Worm (Caenorhabditis elegans) whole organism, L4 larva: ENCODE results near the gene lips-10.

Source experiments
- D1046.2 ChIP-seq: fragments of 200-800 bp; sonication (Bioruptor generic); IDR thresholded peaks from 2 replicates; pipeline ENCODE4 v1.3.6; 2022; ENCODE audit warnings: missing genetic modification characterization, missing compliant biosample characterization
- T20F7.1 ChIP-seq: fragments of 200-800 bp; sonication (Bioruptor generic); optimal IDR thresholded peaks from 2 replicates; lab custom pipeline; 2018; ENCODE audit warnings: mild to moderate bottlenecking, missing genetic modification characterization, missing compliant biosample characterization
- Y105C5A.15 ChIP-seq: fragments of 200-800 bp; sonication (Bioruptor generic); IDR thresholded peaks from 2 replicates; pipeline ENCODE4 v1.3.6; 2022; ENCODE audit warnings: missing genetic modification characterization, missing compliant biosample characterization
- Y48G9A.11 ChIP-seq: fragments of 200-800 bp; sonication (Bioruptor generic); IDR thresholded peaks from 2 replicates; pipeline ENCODE4 v1.3.6; 2022; ENCODE audit warnings: missing genetic modification reagents, missing genetic modification characterization, missing compliant biosample characterization
- Y5F2A.4 ChIP-seq: fragments of 200-800 bp; sonication (Bioruptor generic); optimal IDR thresholded peaks from 2 replicates; lab custom pipeline; 2018; ENCODE audit warnings: mild to moderate bottlenecking, missing genetic modification characterization, missing compliant biosample characterization
- ZK546.5 ChIP-seq, 2 experiments: sonication (generic microtip); optimal IDR thresholded peaks; 2 replicates each; lab custom pipeline; 2017; ENCODE audit warnings: missing biosample characterization in 2 of 2, missing genetic modification characterization in 2 of 2
- attf-4 ChIP-seq: sonication (generic microtip); optimal IDR thresholded peaks from 3 replicates; lab custom pipeline; 2017; ENCODE audit warnings: missing biosample characterization, missing genetic modification characterization
- ceh-32 ChIP-seq: sonication (generic microtip); optimal IDR thresholded peaks from 2 replicates; lab custom pipeline; 2016; ENCODE audit warnings: mild to moderate bottlenecking, missing genetic modification characterization, missing compliant biosample characterization; ENCODE audit not compliant: poor library complexity
- ceh-62 ChIP-seq: sonication (generic microtip); optimal IDR thresholded peaks from 2 replicates; lab custom pipeline; 2017; ENCODE audit warnings: missing biosample characterization, missing genetic modification characterization
- daf-16 ChIP-seq, 3 experiments: sonication (generic microtip); optimal IDR thresholded peaks; 2 replicates each; lab custom pipeline; 2016 to 2017; ENCODE audit warnings: missing genetic modification characterization in 3 of 3, missing genetic modification reagents in 3 of 3, mild to moderate bottlenecking in 2 of 3, missing compliant biosample characterization in 2 of 3, missing biosample characterization in 1 of 3, moderate library complexity in 1 of 3
- duxl-1 ChIP-seq: sonication (generic microtip); optimal IDR thresholded peaks from 2 replicates; lab custom pipeline; 2016; ENCODE audit warnings: mild to moderate bottlenecking, missing genetic modification characterization, moderate library complexity, missing compliant biosample characterization; ENCODE audit not compliant: poor library complexity
- dve-1 ChIP-seq: sonication (generic microtip); optimal IDR thresholded peaks from 2 replicates; lab custom pipeline; 2017; ENCODE audit warnings: antibody characterized with exemption, mild to moderate bottlenecking, missing genetic modification characterization, missing compliant biosample characterization; ENCODE audit not compliant: insufficient read depth
- egl-27 ChIP-seq: sonication (generic microtip); optimal IDR thresholded peaks from 3 replicates; lab custom pipeline; 2017; ENCODE audit warnings: missing biosample characterization, missing genetic modification reagents, missing genetic modification characterization
- fkh-10 ChIP-seq: fragments of 150-350 bp; optimal IDR thresholded peaks from 2 replicates; lab custom pipeline; 2014; ENCODE audit warnings: missing biosample characterization, missing genetic modification reagents, missing genetic modification characterization
- gei-8 ChIP-seq: fragments of 200-800 bp; sonication (Bioruptor generic); optimal IDR thresholded peaks from 2 replicates; lab custom pipeline; 2018; ENCODE audit warnings: mild to moderate bottlenecking, missing genetic modification characterization, missing compliant biosample characterization
- hif-1 ChIP-seq, 2 experiments: sonication (generic microtip); optimal IDR thresholded peaks; 2 replicates each; lab custom pipeline; 2016 to 2017; ENCODE audit warnings: missing compliant biosample characterization in 2 of 2, missing genetic modification characterization in 2 of 2, missing genetic modification reagents in 2 of 2, missing genotype in 2 of 2, mild to moderate bottlenecking in 1 of 2
- hlh-11 ChIP-seq: fragments of 200-800 bp; sonication (Bioruptor generic); optimal IDR thresholded peaks from 2 replicates; lab custom pipeline; 2018; ENCODE audit warnings: mild to moderate bottlenecking, missing genetic modification characterization, missing compliant biosample characterization
- jun-1 ChIP-seq: fragments of 150-350 bp; optimal IDR thresholded peaks from 2 replicates; lab custom pipeline; 2014; ENCODE audit warnings: missing biosample characterization, missing genetic modification reagents, missing genetic modification characterization
- lin-15B ChIP-seq: fragments of 150-350 bp; sonication (generic microtip); optimal IDR thresholded peaks from 3 replicates; lab custom pipeline; 2014; ENCODE audit warnings: missing biosample characterization, missing genetic modification characterization
- lin-38 ChIP-seq: fragments of 200-800 bp; sonication (Bioruptor generic); IDR thresholded peaks from 2 replicates; pipeline ENCODE4 v1.3.6; 2022; ENCODE audit warnings: missing genetic modification reagents, missing genetic modification characterization, missing compliant biosample characterization
- mep-1 ChIP-seq: fragments of 150-350 bp; sonication (generic microtip); optimal IDR thresholded peaks from 3 replicates; lab custom pipeline; 2014; ENCODE audit warnings: missing biosample characterization, missing genetic modification characterization
- nhr-11 ChIP-seq: fragments of 150-350 bp; optimal IDR thresholded peaks from 2 replicates; lab custom pipeline; 2014; ENCODE audit warnings: missing biosample characterization, missing genetic modification characterization
- nhr-25 ChIP-seq: sonication (generic microtip); optimal IDR thresholded peaks from 2 replicates; lab custom pipeline; 2017; ENCODE audit warnings: missing genetic modification characterization, mild to moderate bottlenecking, missing compliant biosample characterization, antibody characterized with exemption, moderate library complexity, borderline replicate concordance; ENCODE audit not compliant: insufficient read depth
- nhr-28 ChIP-seq: fragments of 150-350 bp; optimal IDR thresholded peaks from 2 replicates; lab custom pipeline; 2014; ENCODE audit warnings: missing biosample characterization, missing genetic modification characterization
- pha-4 ChIP-seq, 2 experiments: fragments of 150-350 bp in 1 of 2; fragments of 200-800 bp in 1 of 2; sonication (Bioruptor generic) in 1 of 2; IDR thresholded peaks in 1 of 2; optimal IDR thresholded peaks in 1 of 2; 2 replicates each; pipeline versions ENCODE4 v1.3.6 to Lab custom; 2014 to 2022; ENCODE audit warnings: missing genetic modification characterization in 2 of 2, missing genetic modification reagents in 2 of 2, missing biosample characterization in 1 of 2, missing compliant biosample characterization in 1 of 2
- php-3 ChIP-seq: fragments of 200-800 bp; sonication (Bioruptor generic); IDR thresholded peaks from 2 replicates; pipeline ENCODE4 v1.3.6; 2022; ENCODE audit warnings: missing genetic modification reagents, missing genetic modification characterization, missing compliant biosample characterization
- pqm-1 ChIP-seq: sonication (generic microtip); optimal IDR thresholded peaks from 2 replicates; lab custom pipeline; 2017; ENCODE audit warnings: missing biosample characterization, missing genetic modification characterization
- set-16 ChIP-seq: fragments of 200-800 bp; sonication (Bioruptor generic); IDR thresholded peaks from 2 replicates; pipeline ENCODE4 v1.3.6; 2022; ENCODE audit warnings: missing genetic modification reagents, missing genetic modification characterization, missing compliant biosample characterization
- skn-1 ChIP-seq: fragments of 150-350 bp; optimal IDR thresholded peaks from 2 replicates; lab custom pipeline; 2014; ENCODE audit warnings: missing biosample characterization, missing genetic modification characterization
- unc-62 ChIP-seq, 3 experiments: fragments of 150-350 bp in 1 of 3; sonication (generic microtip); optimal IDR thresholded peaks in 2 of 3; peaks in 1 of 3; 1 replicate in 1 of 3; 2 replicates in 2 of 3; lab custom pipeline; 2014 to 2017; ENCODE audit warnings: missing biosample characterization in 3 of 3, missing genetic modification characterization in 3 of 3, missing genetic modification reagents in 3 of 3, missing genotype in 1 of 3
- zag-1 ChIP-seq: fragments of 150-350 bp; optimal IDR thresholded peaks from 2 replicates; lab custom pipeline; 2014; ENCODE audit warnings: missing biosample characterization, missing genetic modification characterization
- zip-11 ChIP-seq: fragments of 200-800 bp; sonication (Bioruptor generic); IDR thresholded peaks from 2 replicates; pipeline ENCODE4 v1.3.6; 2022; ENCODE audit warnings: missing genetic modification characterization, missing compliant biosample characterization

The lips-10 gene

DNA sequence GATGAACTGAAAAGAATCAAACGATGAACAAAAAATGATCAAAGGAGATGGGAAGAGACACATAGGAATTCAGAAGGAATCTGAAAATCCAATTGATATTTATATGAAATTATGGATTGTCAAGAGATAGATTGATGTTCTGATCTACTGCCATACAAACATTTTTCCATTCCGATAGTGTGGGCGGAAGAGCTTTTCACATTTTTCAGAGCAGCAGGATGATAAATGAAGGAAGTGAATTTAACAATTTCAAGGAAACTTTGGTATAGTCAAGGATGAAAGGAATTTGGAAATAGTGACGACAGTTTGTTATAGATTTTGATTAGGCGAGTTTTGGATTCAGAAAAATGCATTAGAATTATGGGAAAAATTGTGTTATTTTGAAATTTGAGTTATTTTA, 33.7 kb upstream of the lips-10 start, which contains the start of gene ubc-24:
ubc-24 (plus strand) TSS at position 301 of the 400 bp plus-strand sequence.
- TF ChIP-seq gei-8 (GFP tag; lab: Kevin White, UChicago) (no peak), skn-1 (tag; lab: Kevin White, UChicago) (no peak), Y105C5A.15 (GFP tag; lab: Robert Waterston, UW) (no peak), nhr-28 (tag; lab: Kevin White, UChicago) (no peak), D1046.2 (GFP tag; lab: Robert Waterston, UW) (no peak), T20F7.1 (no peak)

DNA sequence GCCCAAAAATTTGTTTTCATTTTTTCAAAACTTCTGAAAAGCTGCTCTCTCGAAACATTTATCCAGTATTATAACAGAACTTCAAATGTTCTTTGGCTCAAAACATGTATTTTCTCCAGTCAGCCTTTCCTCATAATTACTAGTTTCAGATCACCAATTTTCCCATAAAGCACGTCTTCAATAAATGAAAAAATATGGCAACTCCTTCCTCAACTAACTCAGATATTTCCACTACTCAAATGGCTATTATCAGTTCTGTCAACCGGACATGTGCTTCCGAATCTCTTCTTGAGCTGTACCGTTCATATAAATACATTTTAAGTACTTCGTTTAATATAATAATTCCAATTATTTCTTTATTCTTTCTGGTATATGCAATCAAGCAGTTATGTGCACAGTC, 31.5 kb upstream of the lips-10 start, which contains the start of gene sra-13:
sra-13 (plus strand) TSS at position 195 of the 400 bp plus-strand sequence.
- TF ChIP-seq attf-4 = no peak
- no peak for TF ChIP-seq ZK546.5 (tag; optimal IDR thresholded peaks at IDR 0.05; lab: Kevin White, UChicago)
- peak in 1 of 2 experiments; percentile 93 for TF ChIP-seq unc-62 (GFP tag; optimal IDR thresholded peaks at IDR 0.05 in 1 of 2; lab: Kevin White, UChicago)
- no peak for TF ChIP-seq unc-62 (tag; optimal IDR thresholded peaks at IDR 0.05; lab: Kevin White, UChicago)

DNA sequence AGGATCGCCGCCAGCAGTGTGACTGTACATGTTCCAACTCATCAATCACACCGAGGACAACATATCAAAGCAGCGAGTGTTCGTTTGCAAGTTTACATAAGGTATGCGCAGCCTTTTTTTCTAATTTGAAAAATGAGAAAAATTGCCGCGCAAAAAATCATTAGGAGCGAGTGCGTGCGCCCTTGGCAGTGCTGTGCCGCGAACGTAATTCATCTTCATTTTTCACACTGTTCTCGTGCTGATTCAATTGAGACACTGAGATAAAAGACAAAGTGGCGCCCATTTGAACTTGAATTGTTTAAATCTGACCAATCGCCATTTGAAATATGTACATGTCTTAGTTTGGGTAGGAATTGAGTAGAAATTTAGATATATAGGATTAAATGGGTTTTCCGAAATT, 29.4 kb upstream of the lips-10 start:
- TF ChIP-seq unc-62 (GFP tag; optimal IDR thresholded peaks at IDR 0.05 in 1 of 2; lab: Kevin White, UChicago) = peak in 1 of 2 experiments; percentile 80
- no peak for TF ChIP-seq unc-62 (tag; optimal IDR thresholded peaks at IDR 0.05; lab: Kevin White, UChicago)
- no peak for TF ChIP-seq skn-1 (tag; lab: Kevin White, UChicago)
- no peak for TF ChIP-seq ceh-62 (tag; lab: Kevin White, UChicago)
- peak; percentile 32 for TF ChIP-seq nhr-25 (tag; lab: Kevin White, UChicago)
- no peak for TF ChIP-seq mep-1
- no peak for TF ChIP-seq duxl-1 (tag; lab: Kevin White, UChicago)
- TF ChIP-seq lin-15B (tag; lab: Kevin White, UChicago) = no peak
- TF ChIP-seq zag-1 = no peak
- no peak for TF ChIP-seq fkh-10

DNA sequence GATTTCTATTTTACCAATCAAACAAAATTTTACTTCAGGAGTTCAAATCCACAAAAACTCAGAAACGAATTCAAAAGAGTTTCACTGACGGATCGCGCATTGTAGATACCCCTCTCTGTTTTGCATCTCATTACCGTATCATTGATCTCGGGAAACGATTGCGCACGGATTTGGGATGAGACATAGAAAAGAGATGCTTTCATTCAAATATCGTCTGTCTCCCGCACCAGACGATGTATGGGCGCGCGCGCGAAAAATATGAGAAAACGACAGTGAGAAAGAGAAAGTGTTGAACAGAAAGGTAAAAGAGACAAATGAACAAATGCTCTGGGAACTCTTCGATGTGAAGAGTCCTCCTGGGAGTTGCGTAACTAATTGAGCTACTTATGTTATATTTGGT, 28.0 kb upstream of the lips-10 start:
- TF ChIP-seq Y48G9A.11 (GFP tag; lab: Robert Waterston, UW) = no peak
- TF ChIP-seq hif-1 (tag; optimal IDR thresholded peaks at IDR 0.05; lab: Kevin White, UChicago) = no peak
- TF ChIP-seq lin-38 = no peak

DNA sequence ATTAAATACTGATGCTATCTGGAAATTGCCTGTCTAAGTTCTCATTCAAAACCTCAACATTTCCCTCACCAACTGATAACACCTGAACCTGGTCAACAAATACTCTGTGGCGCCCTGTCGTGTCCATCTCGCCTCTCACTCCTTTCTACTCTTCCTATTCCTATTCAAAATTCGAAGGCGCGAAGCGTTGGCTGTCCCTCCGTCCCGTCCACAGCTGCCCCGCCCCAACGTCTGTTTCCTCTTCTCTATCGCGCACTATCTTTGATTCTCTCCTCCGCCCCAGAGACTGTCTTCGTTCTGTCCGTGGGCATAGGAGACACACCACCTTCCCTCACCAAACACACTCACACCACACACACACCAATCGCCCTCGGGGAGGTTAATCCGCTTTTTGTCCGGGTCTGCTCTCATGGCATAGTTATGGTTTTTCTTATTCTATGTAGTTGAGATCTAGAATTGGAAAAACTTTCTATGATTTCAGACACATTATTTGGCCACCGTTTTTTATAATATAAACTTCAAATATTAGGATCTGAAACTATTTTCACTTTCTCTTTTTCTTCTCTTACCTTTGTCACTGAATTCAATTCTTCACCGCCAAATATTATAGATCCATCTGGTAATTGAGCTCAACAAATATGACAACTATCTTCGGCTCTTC, 26.8 kb upstream of the lips-10 start, which contains the start of gene efl-3:
efl-3 (plus strand) TSS at position 611 of the 661 bp plus-strand sequence.
- TF ChIP-seq unc-62 (GFP tag; optimal IDR thresholded peaks at IDR 0.05 in 1 of 2; lab: Kevin White, UChicago) (peak in 1 of 2 experiments; percentile 27), unc-62 (tag; optimal IDR thresholded peaks at IDR 0.05; lab: Kevin White, UChicago) (no peak), php-3 (GFP tag; lab: Robert Waterston, UW) (0 out of 2 replicates have a peak, but pooled peaks have one; percentile 23), dve-1 (peak; percentile 42), duxl-1 (tag; lab: Kevin White, UChicago) (no peak), hlh-11 (tag; lab: Kevin White, UChicago) (peak; percentile 75), ceh-32 (tag; lab: Kevin White, UChicago) (no peak), zip-11 (GFP tag; lab: Robert Waterston, UW) (no peak), jun-1 (tag; lab: Kevin White, UChicago) (no peak), set-16 (0 out of 2 replicates have a peak, but pooled peaks have one; percentile 25), pha-4 (GFP tag; IDR thresholded peaks at IDR 0.05; lab: Robert Waterston, UW) (no peak), pha-4 (tag; optimal IDR thresholded peaks at IDR 0.05; lab: Kevin White, UChicago) (no peak), pqm-1 (tag; lab: Kevin White, UChicago) (peak; percentile 21), daf-16 (GFP tag; optimal IDR thresholded peaks at IDR 0.05; lab: Kevin White, UChicago) (no peak), daf-16 (tag; optimal IDR thresholded peaks at IDR 0.05; lab: Kevin White, UChicago) (peak; percentile 77), egl-27 (tag; lab: Kevin White, UChicago) (no peak), nhr-28 (tag; lab: Kevin White, UChicago) (peak; percentile 20), nhr-11 (tag; lab: Kevin White, UChicago) (no peak), Y5F2A.4 (no peak)
